Worm (Caenorhabditis elegans): ENCODE results near the gene F37B12.1.

Gene F37B12.1

DNA sequence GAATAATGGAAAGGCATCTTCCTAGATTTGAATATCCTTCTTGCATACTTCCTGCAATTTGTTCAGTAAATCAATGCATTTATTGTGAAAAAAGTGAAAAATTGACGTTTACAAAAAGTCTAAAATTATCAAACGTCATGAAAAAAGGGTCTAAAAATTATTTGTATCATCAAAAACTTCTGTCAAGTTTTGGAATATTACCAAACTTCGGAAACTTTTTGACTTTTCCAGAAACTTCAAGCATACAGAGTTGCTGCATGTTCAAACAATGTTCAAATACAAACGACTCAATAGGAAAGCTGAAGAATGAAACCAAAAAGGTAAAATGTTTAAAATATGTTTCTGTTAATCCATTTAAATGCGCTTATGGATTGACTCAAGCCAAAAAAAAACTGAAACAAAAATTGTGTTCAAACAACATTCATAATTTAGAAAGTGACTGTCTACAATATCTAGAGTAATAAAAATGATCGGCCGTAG is 27.3 kb downstream of the F37B12.1 start, which contains the start of gene F44G4.6:
TSS of gene F44G4.6 (minus strand) at position 51 of the 480 bp plus-strand sequence.
- TF ChIP-seq T22C8.4 (GFP tag; IDR thresholded peaks at IDR 0.05) (no peak), ztf-23 (GFP tag; IDR thresholded peaks at IDR 0.05) (no peak), klf-2 (GFP tag; conservative IDR thresholded peaks at IDR 0.05) (no peak), med-1 (GFP tag; optimal IDR thresholded peaks at IDR 0.05; ENCODE audit: insufficient read depth) (no peak), flt-1 (GFP tag; IDR thresholded peaks at IDR 0.05) (no peak), tab-1 (GFP tag; IDR thresholded peaks at IDR 0.05) (no peak), cog-1 (tag; optimal IDR thresholded peaks at IDR 0.05) (no peak), ref-1 (GFP tag; conservative IDR thresholded peaks at IDR 0.05) (no peak), ztf-29 (GFP tag; IDR thresholded peaks at IDR 0.05) (no peak)

DNA sequence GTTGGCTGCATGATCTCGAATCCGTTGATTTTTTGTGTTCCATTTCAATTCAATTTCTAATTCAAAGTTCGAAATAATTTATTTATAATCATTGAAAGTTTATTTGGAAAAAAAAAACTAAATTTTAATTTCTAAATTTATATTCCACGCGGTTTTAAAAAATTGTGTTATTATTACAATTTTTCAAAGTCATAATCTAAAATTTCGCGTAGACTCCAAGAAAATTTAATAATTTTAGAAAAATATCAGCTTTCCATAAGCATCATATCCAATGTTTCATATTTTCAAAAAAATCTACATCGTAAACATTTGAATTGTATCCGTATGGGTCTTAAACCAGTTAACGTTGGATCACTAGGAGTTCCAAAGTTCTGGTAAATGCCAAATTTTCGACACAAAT is 28.7 kb downstream of the F37B12.1 start, which contains the start of gene F44G4.5:
TSS of gene F44G4.5 (minus strand) at position 101 of the 400 bp plus-strand sequence.
- TF ChIP-seq klf-2 (GFP tag; conservative IDR thresholded peaks at IDR 0.05) (no peak), flt-1 (GFP tag; IDR thresholded peaks at IDR 0.05) (no peak), ztf-29 (GFP tag; IDR thresholded peaks at IDR 0.05) (no peak), ref-1 (GFP tag; conservative IDR thresholded peaks at IDR 0.05) (no peak), tab-1 (GFP tag; IDR thresholded peaks at IDR 0.05) (no peak), ztf-23 (GFP tag; IDR thresholded peaks at IDR 0.05) (no peak), med-1 (GFP tag; optimal IDR thresholded peaks at IDR 0.05; ENCODE audit: insufficient read depth) (no peak), T22C8.4 (GFP tag; IDR thresholded peaks at IDR 0.05) (no peak), cog-1 (tag; optimal IDR thresholded peaks at IDR 0.05) (no peak)

DNA sequence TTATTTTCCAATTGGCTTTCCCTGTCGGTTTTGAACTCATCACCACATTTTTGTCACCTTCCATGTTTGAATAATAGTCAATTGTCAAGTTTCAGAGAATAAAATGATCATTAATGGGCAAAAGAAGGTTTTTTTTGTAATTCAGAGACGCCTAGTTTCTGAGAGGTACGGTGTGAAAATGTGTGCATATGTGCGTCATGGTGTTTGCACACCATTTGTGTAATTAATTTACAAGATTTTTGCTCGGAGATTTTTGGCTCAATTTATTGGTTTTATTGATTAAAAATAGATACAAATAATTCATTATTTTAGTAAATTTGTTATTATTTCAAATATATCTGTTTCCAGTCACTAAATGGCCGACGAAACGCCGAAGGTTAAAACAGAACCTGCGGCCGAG is 31.6 kb downstream of the F37B12.1 start, which contains the start of the genes F44G4.3 and tdp-1:
TSS of gene F44G4.3 (minus strand) at position 184 of the 400 bp plus-strand sequence.
TSS of gene tdp-1 (plus strand) at position 347 of the 400 bp plus-strand sequence.
- TF ChIP-seq med-1 (GFP tag; optimal IDR thresholded peaks at IDR 0.05; ENCODE audit: insufficient read depth) (no peak), ztf-23 (GFP tag; IDR thresholded peaks at IDR 0.05) (no peak), ref-1 (GFP tag; conservative IDR thresholded peaks at IDR 0.05) (no peak), tab-1 (GFP tag; IDR thresholded peaks at IDR 0.05) (no peak), flt-1 (GFP tag; IDR thresholded peaks at IDR 0.05) (no peak), klf-2 (GFP tag; conservative IDR thresholded peaks at IDR 0.05) (no peak), ztf-29 (GFP tag; IDR thresholded peaks at IDR 0.05) (no peak), cog-1 (tag; optimal IDR thresholded peaks at IDR 0.05) (no peak), T22C8.4 (GFP tag; IDR thresholded peaks at IDR 0.05) (no peak)

DNA sequence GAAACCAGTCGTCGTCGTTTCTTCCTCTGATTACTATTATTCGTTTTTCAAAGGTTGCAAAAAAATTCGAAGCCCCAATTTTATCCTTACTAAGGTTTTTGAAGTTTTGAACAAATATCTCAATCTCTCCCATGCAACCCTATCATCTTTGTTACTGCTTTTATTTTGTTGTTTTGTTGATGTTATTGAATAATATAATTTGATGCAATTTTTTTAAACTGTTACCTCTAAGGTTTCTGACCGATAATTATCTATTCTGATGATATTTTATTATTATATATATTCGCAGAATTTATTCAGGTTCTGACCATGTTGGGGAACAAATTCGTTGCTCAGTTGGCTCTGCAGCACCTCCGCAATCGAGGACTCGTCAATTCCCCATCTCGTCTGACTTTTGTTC is 33.0 kb downstream of the F37B12.1 start, which contains the start of gene ndub-2:
TSS of gene ndub-2 (plus strand) at position 301 of the 400 bp plus-strand sequence.
- TF ChIP-seq ref-1 (GFP tag; conservative IDR thresholded peaks at IDR 0.05) (no peak), ztf-23 (GFP tag; IDR thresholded peaks at IDR 0.05) (no peak), ztf-29 (GFP tag; IDR thresholded peaks at IDR 0.05) (no peak), flt-1 (GFP tag; IDR thresholded peaks at IDR 0.05) (no peak), T22C8.4 (GFP tag; IDR thresholded peaks at IDR 0.05) (no peak), klf-2 (GFP tag; conservative IDR thresholded peaks at IDR 0.05) (no peak), tab-1 (GFP tag; IDR thresholded peaks at IDR 0.05) (no peak), med-1 (GFP tag; optimal IDR thresholded peaks at IDR 0.05; ENCODE audit: insufficient read depth) (no peak), cog-1 (tag; optimal IDR thresholded peaks at IDR 0.05) (no peak)

DNA sequence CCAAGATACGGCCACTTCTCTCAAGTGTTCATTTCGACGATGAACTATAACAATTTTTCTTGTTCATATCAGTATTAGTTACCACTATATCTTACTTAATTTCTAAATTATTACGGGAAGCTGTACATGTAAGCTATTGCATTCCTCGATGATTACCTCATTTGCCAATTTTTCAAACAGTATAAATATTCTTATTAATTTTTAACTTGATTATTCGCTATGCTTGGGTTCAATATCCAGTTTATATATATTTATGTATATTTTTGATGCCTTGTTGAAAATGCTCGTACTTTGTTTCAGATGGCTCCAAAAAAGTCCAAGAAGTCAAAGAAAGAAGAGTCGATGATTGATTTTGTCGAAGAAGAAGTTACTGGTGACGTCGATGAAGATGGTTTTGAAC is 34.7 kb downstream of the F37B12.1 start, which contains the start of gene F44G4.1:
TSS of gene F44G4.1 (plus strand) at position 301 of the 400 bp plus-strand sequence.
- no peak for TF ChIP-seq ztf-23 (GFP tag; IDR thresholded peaks at IDR 0.05)
- TF ChIP-seq med-1 (GFP tag; optimal IDR thresholded peaks at IDR 0.05; ENCODE audit: insufficient read depth) = no peak

DNA sequence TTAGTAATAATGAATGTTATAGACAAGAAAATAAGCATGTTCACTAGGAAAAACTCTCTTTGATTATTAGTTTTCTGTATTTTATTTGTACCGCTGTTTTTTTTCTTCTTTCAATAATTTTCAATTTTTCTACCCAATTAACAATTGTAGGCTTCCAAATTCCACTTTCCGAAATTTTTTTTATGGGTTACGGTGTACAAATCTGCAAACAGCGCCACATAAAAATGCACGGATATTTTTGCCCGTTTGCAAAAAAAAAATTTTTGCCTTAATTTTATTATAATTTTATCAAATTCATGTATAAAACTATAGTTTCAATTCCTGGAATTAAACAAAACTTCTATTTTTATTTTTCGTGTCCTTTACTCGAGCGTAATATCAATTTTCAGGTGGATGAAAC is 36.3 kb downstream of the F37B12.1 start, which contains the start of gene ooc-5:
TSS of gene ooc-5 (plus strand) at position 381 of the 400 bp plus-strand sequence.
- TF ChIP-seq med-1 (GFP tag; optimal IDR thresholded peaks at IDR 0.05; ENCODE audit: insufficient read depth) = no peak
- no peak for TF ChIP-seq T22C8.4 (GFP tag; IDR thresholded peaks at IDR 0.05)
- no peak for TF ChIP-seq tab-1 (GFP tag; IDR thresholded peaks at IDR 0.05)
- TF ChIP-seq klf-2 (GFP tag; conservative IDR thresholded peaks at IDR 0.05) = no peak
- no peak for TF ChIP-seq flt-1 (GFP tag; IDR thresholded peaks at IDR 0.05)
- no peak for TF ChIP-seq ztf-23 (GFP tag; IDR thresholded peaks at IDR 0.05)
- TF ChIP-seq cog-1 (tag; optimal IDR thresholded peaks at IDR 0.05) = no peak
- TF ChIP-seq ztf-29 (GFP tag; IDR thresholded peaks at IDR 0.05) = no peak
- no peak for TF ChIP-seq ref-1 (GFP tag; conservative IDR thresholded peaks at IDR 0.05)

DNA sequence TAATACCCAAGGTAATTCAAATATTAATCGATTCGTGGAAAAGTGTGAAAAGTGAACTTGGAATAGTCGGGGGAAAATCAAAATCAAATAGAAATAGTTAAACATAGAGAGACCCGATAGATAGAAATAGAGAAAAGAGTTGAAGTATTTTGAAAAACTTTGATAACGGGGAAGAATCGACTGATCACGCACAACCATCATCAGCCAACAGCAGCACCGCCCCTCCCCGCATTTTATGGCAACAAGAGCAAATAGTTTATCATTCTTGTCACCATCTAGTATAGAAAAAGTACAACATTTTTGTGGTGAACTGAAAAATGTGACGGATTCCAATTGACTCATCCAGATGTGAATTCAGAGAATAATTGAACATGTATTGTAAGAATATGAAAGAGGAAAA is 37.5 kb downstream of the F37B12.1 start:
- TF ChIP-seq med-1 (GFP tag; optimal IDR thresholded peaks at IDR 0.05; ENCODE audit: insufficient read depth) (no peak), cog-1 (tag; optimal IDR thresholded peaks at IDR 0.05) (no peak)

DNA sequence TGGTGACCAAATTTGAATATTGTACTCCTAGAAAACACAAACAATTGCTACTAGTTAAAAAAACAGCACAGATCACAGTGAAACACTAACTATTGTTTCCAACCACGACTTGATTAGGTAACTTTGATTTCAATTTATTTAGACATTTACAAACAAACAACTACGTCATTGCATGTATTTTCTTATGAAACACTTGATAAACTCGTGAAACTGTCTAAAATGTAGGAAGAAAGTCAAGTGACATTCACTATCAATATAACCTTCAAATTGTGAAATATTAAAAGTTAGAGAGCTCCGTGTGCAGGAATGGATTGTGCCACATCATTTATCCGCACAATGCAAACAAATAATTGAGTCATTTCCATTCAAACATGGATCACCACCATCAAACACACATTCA is 38.8 kb downstream of the F37B12.1 start:
- TF ChIP-seq tab-1 (GFP tag; IDR thresholded peaks at IDR 0.05) (no peak), cog-1 (tag; optimal IDR thresholded peaks at IDR 0.05) (no peak), med-1 (GFP tag; optimal IDR thresholded peaks at IDR 0.05; ENCODE audit: insufficient read depth) (no peak), klf-2 (GFP tag; conservative IDR thresholded peaks at IDR 0.05) (no peak), ref-1 (GFP tag; conservative IDR thresholded peaks at IDR 0.05) (no peak), T22C8.4 (GFP tag; IDR thresholded peaks at IDR 0.05) (no peak), ztf-23 (GFP tag; IDR thresholded peaks at IDR 0.05) (no peak), flt-1 (GFP tag; IDR thresholded peaks at IDR 0.05) (no peak), ztf-29 (GFP tag; IDR thresholded peaks at IDR 0.05) (no peak)

DNA sequence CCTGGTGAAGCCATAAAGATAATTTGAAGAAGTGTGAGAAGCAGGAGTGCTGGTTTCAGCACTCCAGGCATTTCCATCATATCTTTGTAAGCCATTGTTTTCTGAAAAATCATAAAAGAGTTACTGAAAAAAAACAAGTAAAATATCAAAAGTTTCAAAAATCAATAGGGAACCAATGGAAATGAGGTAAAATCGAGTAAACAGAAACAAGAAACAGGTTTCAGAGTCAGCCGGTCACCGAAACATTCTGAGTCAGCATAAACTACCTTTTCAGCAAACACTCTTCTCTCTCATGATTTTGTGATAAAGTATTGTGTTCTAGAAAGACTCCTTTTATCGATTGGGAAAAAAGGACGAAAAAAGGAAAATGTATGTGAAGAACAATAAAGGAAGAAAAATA is 39.6 kb downstream of the F37B12.1 start, which contains the start of gene C18E9.9:
TSS of gene C18E9.9 (minus strand) at position 101 of the 400 bp plus-strand sequence.
- TF ChIP-seq klf-2 (GFP tag; conservative IDR thresholded peaks at IDR 0.05) (no peak), cog-1 (tag; optimal IDR thresholded peaks at IDR 0.05) (no peak), flt-1 (GFP tag; IDR thresholded peaks at IDR 0.05) (no peak), ztf-29 (GFP tag; IDR thresholded peaks at IDR 0.05) (no peak), ztf-23 (GFP tag; IDR thresholded peaks at IDR 0.05) (no peak), T22C8.4 (GFP tag; IDR thresholded peaks at IDR 0.05) (no peak)

DNA sequence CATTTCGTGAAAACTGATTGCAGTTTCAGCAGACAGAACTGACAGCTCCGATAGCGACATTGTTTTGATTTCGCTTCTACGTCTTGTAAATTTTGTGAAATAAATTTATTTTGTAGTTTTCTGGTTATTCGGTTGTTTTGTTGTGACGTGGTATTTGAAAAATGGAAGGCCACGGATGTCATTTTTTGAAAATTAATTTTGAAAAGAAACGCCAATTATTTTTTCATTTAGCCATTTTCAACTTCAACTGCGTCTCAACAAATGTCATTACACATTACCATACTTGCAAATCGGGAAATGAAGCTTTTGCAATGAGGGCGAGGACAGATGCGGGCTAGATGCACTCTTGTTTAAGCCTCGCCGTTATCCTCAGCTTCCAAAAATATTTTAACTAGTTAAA is 41.1 kb downstream of the F37B12.1 start, which contains the start of gene C18E9.8:
TSS of gene C18E9.8 (minus strand) at position 101 of the 400 bp plus-strand sequence.
- TF ChIP-seq cog-1 (tag; optimal IDR thresholded peaks at IDR 0.05) = no peak
- TF ChIP-seq klf-2 (GFP tag; conservative IDR thresholded peaks at IDR 0.05) = no peak
- no peak for TF ChIP-seq flt-1 (GFP tag; IDR thresholded peaks at IDR 0.05)
- TF ChIP-seq ref-1 (GFP tag; conservative IDR thresholded peaks at IDR 0.05) = no peak

Data from whole organism, midembryonic.